Worm (Caenorhabditis elegans) whole organism, midembryonic: ENCODE data around the gene T19C3.7.

ENCODE experiments used
- T22C8.4 ChIP-seq: fragments of 200-800 bp; sonication (Bioruptor generic); IDR thresholded peaks from 2 replicates; pipeline ENCODE4 v1.3.6; 2022; ENCODE audit warnings: missing genetic modification characterization, missing compliant biosample characterization
- cog-1 ChIP-seq: sonication (generic microtip); optimal IDR thresholded peaks from 2 replicates; lab custom pipeline; 2016; ENCODE audit warnings: missing genetic modification characterization, missing compliant biosample characterization
- flt-1 ChIP-seq: fragments of 200-800 bp; sonication (Bioruptor generic); IDR thresholded peaks from 2 replicates; pipeline ENCODE4 v1.3.6; 2022; ENCODE audit warnings: missing genetic modification characterization, missing compliant biosample characterization
- klf-2 ChIP-seq: fragments of 200-800 bp; sonication (Bioruptor generic); conservative IDR thresholded peaks from 2 replicates; pipeline ENCODE4 v1.3.6; 2022; ENCODE audit warnings: missing genetic modification reagents, missing genetic modification characterization, missing compliant biosample characterization
- med-1 ChIP-seq: sonication (generic microtip); optimal IDR thresholded peaks from 2 replicates; lab custom pipeline; 2017; ENCODE audit warnings: missing genetic modification characterization, mild to moderate bottlenecking, missing compliant biosample characterization, antibody characterized with exemption, missing genetic modification reagents; ENCODE audit not compliant: insufficient read depth
- ref-1 ChIP-seq: fragments of 200-800 bp; sonication (Bioruptor generic); conservative IDR thresholded peaks from 2 replicates; pipeline ENCODE4 v1.3.6; 2022; ENCODE audit warnings: missing genetic modification reagents, missing genetic modification characterization, missing compliant biosample characterization
- tab-1 ChIP-seq: fragments of 200-800 bp; sonication (Bioruptor generic); IDR thresholded peaks from 2 replicates; pipeline ENCODE4 v1.3.6; 2022; ENCODE audit warnings: missing genetic modification characterization, missing compliant biosample characterization
- ztf-23 ChIP-seq: fragments of 200-800 bp; sonication (Bioruptor generic); IDR thresholded peaks from 2 replicates; pipeline ENCODE4 v1.3.6; 2022; ENCODE audit warnings: missing genetic modification reagents, missing genetic modification characterization, missing compliant biosample characterization
- ztf-29 ChIP-seq: fragments of 200-800 bp; sonication (Bioruptor generic); IDR thresholded peaks from 2 replicates; pipeline ENCODE4 v1.3.6; 2022; ENCODE audit warnings: missing genetic modification reagents, missing genetic modification characterization, missing compliant biosample characterization

Gene T19C3.7

ce11 chrIII:656660-657059 is 20.7 kb upstream of the T19C3.7 start:
- TF ChIP-seq T22C8.4 (GFP tag; lab: Robert Waterston, UW) (no peak), tab-1 (no peak), ztf-29 (GFP tag; lab: Robert Waterston, UW) (no peak), ztf-23 (no peak), klf-2 (GFP tag; lab: Robert Waterston, UW) (no peak), cog-1 (no peak), med-1 (GFP tag; lab: Kevin White, UChicago) (no peak), flt-1 (GFP tag; lab: Robert Waterston, UW) (no peak), ref-1 (GFP tag; lab: Robert Waterston, UW) (no peak)

- no peak for TF ChIP-seq med-1 (GFP tag; lab: Kevin White, UChicago)
- no peak for TF ChIP-seq ztf-29 (GFP tag; lab: Robert Waterston, UW)
- no peak for TF ChIP-seq ref-1 (GFP tag; lab: Robert Waterston, UW)
- TF ChIP-seq cog-1: no peak
- TF ChIP-seq ztf-23: no peak
- TF ChIP-seq klf-2 (GFP tag; lab: Robert Waterston, UW): no peak
- TF ChIP-seq T22C8.4 (GFP tag; lab: Robert Waterston, UW): no peak
- TF ChIP-seq flt-1 (GFP tag; lab: Robert Waterston, UW): no peak
- no peak for TF ChIP-seq tab-1
These were observed 18.4 kb upstream of the T19C3.7 start for ce11 chrIII:654365-654764.

- TF ChIP-seq T22C8.4 (GFP tag; lab: Robert Waterston, UW): no peak
- TF ChIP-seq cog-1: no peak
- TF ChIP-seq klf-2 (GFP tag; lab: Robert Waterston, UW): no peak
- no peak for TF ChIP-seq med-1 (GFP tag; lab: Kevin White, UChicago)
- TF ChIP-seq ref-1 (GFP tag; lab: Robert Waterston, UW): no peak
- TF ChIP-seq ztf-29 (GFP tag; lab: Robert Waterston, UW): no peak
These were observed 15.6 kb upstream of the T19C3.7 start for ce11 chrIII:651587-651986.

- no peak for TF ChIP-seq ztf-29 (GFP tag; lab: Robert Waterston, UW)
- no peak for TF ChIP-seq cog-1
- no peak for TF ChIP-seq T22C8.4 (GFP tag; lab: Robert Waterston, UW)
- no peak for TF ChIP-seq tab-1
- TF ChIP-seq ztf-23: no peak
- no peak for TF ChIP-seq ref-1 (GFP tag; lab: Robert Waterston, UW)
- no peak for TF ChIP-seq flt-1 (GFP tag; lab: Robert Waterston, UW)
- no peak for TF ChIP-seq klf-2 (GFP tag; lab: Robert Waterston, UW)
- no peak for TF ChIP-seq med-1 (GFP tag; lab: Kevin White, UChicago)
These were observed 14.6 kb upstream of the T19C3.7 start for ce11 chrIII:650539-650938.

ce11 chrIII:649935-650334 is 14.0 kb upstream of the T19C3.7 start:
- TF ChIP-seq ztf-23 (no peak), T22C8.4 (GFP tag; lab: Robert Waterston, UW) (no peak), ref-1 (GFP tag; lab: Robert Waterston, UW) (no peak), tab-1 (no peak), flt-1 (GFP tag; lab: Robert Waterston, UW) (no peak), klf-2 (GFP tag; lab: Robert Waterston, UW) (no peak), ztf-29 (GFP tag; lab: Robert Waterston, UW) (no peak), med-1 (GFP tag; lab: Kevin White, UChicago) (no peak), cog-1 (no peak)

- TF ChIP-seq tab-1: no peak
- TF ChIP-seq cog-1: no peak
- no peak for TF ChIP-seq ref-1 (GFP tag; lab: Robert Waterston, UW)
- no peak for TF ChIP-seq ztf-29 (GFP tag; lab: Robert Waterston, UW)
These were observed 11.3 kb upstream of the T19C3.7 start for ce11 chrIII:647248-647647.

ce11 chrIII:646454-646853 is 10.5 kb upstream of the T19C3.7 start, which contains the start of gene orai-1:
orai-1 (plus strand) TSS chrIII:646754.
- TF ChIP-seq ztf-23 (no peak), ztf-29 (GFP tag; lab: Robert Waterston, UW) (no peak), klf-2 (GFP tag; lab: Robert Waterston, UW) (no peak), T22C8.4 (GFP tag; lab: Robert Waterston, UW) (no peak), cog-1 (no peak), flt-1 (GFP tag; lab: Robert Waterston, UW) (no peak), ref-1 (GFP tag; lab: Robert Waterston, UW) (no peak), tab-1 (no peak), med-1 (GFP tag; lab: Kevin White, UChicago) (no peak)

- TF ChIP-seq med-1 (GFP tag; lab: Kevin White, UChicago) (no peak), ztf-23 (no peak), ztf-29 (GFP tag; lab: Robert Waterston, UW) (no peak), tab-1 (no peak), ref-1 (GFP tag; lab: Robert Waterston, UW) (no peak), cog-1 (no peak), klf-2 (GFP tag; lab: Robert Waterston, UW) (no peak), flt-1 (GFP tag; lab: Robert Waterston, UW) (no peak), T22C8.4 (GFP tag; lab: Robert Waterston, UW) (no peak)
These were observed 8.7 kb upstream of the T19C3.7 start for ce11 chrIII:644660-645059.

- TF ChIP-seq flt-1 (GFP tag; lab: Robert Waterston, UW) (no peak), ztf-23 (no peak), ref-1 (GFP tag; lab: Robert Waterston, UW) (no peak), tab-1 (no peak), cog-1 (no peak), klf-2 (GFP tag; lab: Robert Waterston, UW) (no peak), T22C8.4 (GFP tag; lab: Robert Waterston, UW) (no peak), med-1 (GFP tag; lab: Kevin White, UChicago) (no peak), ztf-29 (GFP tag; lab: Robert Waterston, UW) (no peak)
These were observed 5.8 kb upstream of the T19C3.7 start, which contains the start of gene W06E11.1 for ce11 chrIII:641759-642158. W06E11.1 (plus strand) TSS chrIII:642059.
